Worm (Caenorhabditis elegans) whole organism, L4 larva: ENCODE measurements around the gene cdk-12.

Experiments used
- daf-16 ChIP-seq, 3 experiments: sonication (generic microtip); optimal IDR thresholded peaks; 2 replicates each; lab custom pipeline; 2016 to 2017; ENCODE audit warnings: missing genetic modification characterization in 3 of 3, missing genetic modification reagents in 3 of 3, mild to moderate bottlenecking in 2 of 3, missing compliant biosample characterization in 2 of 3, missing biosample characterization in 1 of 3, moderate library complexity in 1 of 3
- dpl-1 ChIP-seq: fragments of 150-350 bp; optimal IDR thresholded peaks from 2 replicates; lab custom pipeline; 2014; ENCODE audit warnings: missing biosample characterization, missing genetic modification reagents, missing genetic modification characterization
- lin-39 ChIP-seq: fragments of 150-350 bp; optimal IDR thresholded peaks from 2 replicates; lab custom pipeline; 2014; ENCODE audit warnings: missing biosample characterization, missing genetic modification reagents, missing genetic modification characterization
- nhr-25 ChIP-seq: sonication (generic microtip); optimal IDR thresholded peaks from 2 replicates; lab custom pipeline; 2017; ENCODE audit warnings: missing genetic modification characterization, mild to moderate bottlenecking, missing compliant biosample characterization, antibody characterized with exemption, moderate library complexity, borderline replicate concordance; ENCODE audit not compliant: insufficient read depth
- sdz-12 ChIP-seq: fragments of 200-800 bp; sonication (Bioruptor generic); optimal IDR thresholded peaks from 2 replicates; lab custom pipeline; 2018; ENCODE audit warnings: mild to moderate bottlenecking, missing genetic modification characterization, missing compliant biosample characterization
- unc-39 ChIP-seq: sonication (generic microtip); optimal IDR thresholded peaks from 2 replicates; lab custom pipeline; 2017; ENCODE audit warnings: missing biosample characterization, missing genetic modification characterization

ce11 chrIII:4367649-4368048 is 34.9 kb downstream of the cdk-12 start, which contains the start of gene ckb-2:
- TF ChIP-seq nhr-25 (no peak), sdz-12 (GFP tag; lab: Kevin White, UChicago) (no peak), dpl-1 (no peak), daf-16 (GFP tag; optimal IDR thresholded peaks at IDR 0.05; lab: Kevin White, UChicago) (no peak), daf-16 (tag; optimal IDR thresholded peaks at IDR 0.05; lab: Kevin White, UChicago) (no peak), unc-39 (tag; lab: Kevin White, UChicago) (no peak), lin-39 (tag; lab: Kevin White, UChicago) (no peak)
